Worm (Caenorhabditis elegans) whole organism, early embryonic: Measurements from ENCODE around the gene vha-5.

ENCODE experiments used
- B0310.2 ChIP-seq: sonication (generic microtip); optimal IDR thresholded peaks from 2 replicates; lab custom pipeline; 2016; ENCODE audit warnings: mild to moderate bottlenecking, missing genetic modification characterization, missing compliant biosample characterization
- F13C5.2 ChIP-seq: sonication (generic microtip); optimal IDR thresholded peaks from 2 replicates; lab custom pipeline; 2017; ENCODE audit warnings: mild to moderate bottlenecking, missing genetic modification characterization, inconsistent platforms, missing compliant biosample characterization
- aly-1 ChIP-seq: sonication (generic microtip); optimal IDR thresholded peaks from 2 replicates; lab custom pipeline; 2016; ENCODE audit warnings: missing genetic modification characterization, missing compliant biosample characterization
- ama-1 ChIP-seq: fragments of 150-350 bp; optimal IDR thresholded peaks from 2 replicates; lab custom pipeline; 2014
- ceh-13 ChIP-seq: fragments of 200-800 bp; sonication (Bioruptor generic); optimal IDR thresholded peaks from 2 replicates; lab custom pipeline; 2018; ENCODE audit warnings: mild to moderate bottlenecking, missing genetic modification characterization, missing compliant biosample characterization
- ets-7 ChIP-seq: sonication (generic microtip); optimal IDR thresholded peaks from 2 replicates; lab custom pipeline; 2016; ENCODE audit warnings: missing genotype, missing genetic modification characterization, missing compliant biosample characterization
- flt-1 ChIP-seq: fragments of 200-800 bp; sonication (Bioruptor generic); IDR thresholded peaks from 2 replicates; pipeline ENCODE4 v1.3.6; 2022; ENCODE audit warnings: missing genetic modification characterization, missing compliant biosample characterization
- hmbx-1 ChIP-seq: sonication (generic microtip); optimal IDR thresholded peaks from 2 replicates; lab custom pipeline; 2016; ENCODE audit warnings: mild to moderate bottlenecking, missing genetic modification characterization, missing compliant biosample characterization
- pes-1 ChIP-seq: fragments of 200-800 bp; sonication (Bioruptor generic); IDR thresholded peaks from 2 replicates; pipeline ENCODE4 v1.3.6; 2022; ENCODE audit warnings: missing genetic modification reagents, missing genetic modification characterization, missing compliant biosample characterization
- scrt-1 ChIP-seq: fragments of 200-800 bp; sonication (Bioruptor generic); IDR thresholded peaks from 2 replicates; pipeline ENCODE4 v1.3.6; 2022; ENCODE audit warnings: missing genetic modification characterization, missing compliant biosample characterization
- sea-1 ChIP-seq: fragments of 200-800 bp; sonication (Bioruptor generic); conservative IDR thresholded peaks from 2 replicates; pipeline ENCODE4 v1.3.6; 2022; ENCODE audit warnings: missing genetic modification characterization, missing compliant biosample characterization

DNA sequence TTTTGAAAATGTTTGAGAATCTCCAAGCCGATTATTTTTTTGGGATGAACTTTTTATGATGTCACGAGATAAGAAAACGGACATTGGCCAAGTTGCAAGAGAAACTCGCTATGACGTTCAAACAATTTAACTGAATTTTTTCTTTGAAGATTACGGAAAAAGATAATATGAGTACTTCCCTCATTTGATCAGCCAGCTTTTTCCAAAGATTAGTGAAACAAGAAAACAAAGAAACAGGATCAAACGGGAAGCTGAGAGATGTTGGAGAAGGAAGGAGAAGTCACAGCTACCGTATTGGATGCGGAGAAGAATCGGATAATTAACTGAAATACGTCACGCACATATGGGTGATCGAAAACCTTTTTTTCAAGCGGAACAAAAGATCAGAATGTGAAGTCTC lies 49.6 kb upstream of the vha-5 start:
- TF ChIP-seq ets-7 (tag; lab: Kevin White, UChicago) (no peak), ama-1 (lab: Kevin White, UChicago) (no peak), F13C5.2 (tag; lab: Kevin White, UChicago) (no peak), hmbx-1 (no peak), sea-1 (GFP tag; lab: Robert Waterston, UW) (no peak), pes-1 (GFP tag; lab: Robert Waterston, UW) (no peak), flt-1 (GFP tag; lab: Robert Waterston, UW) (no peak), scrt-1 (GFP tag; lab: Robert Waterston, UW) (no peak), B0310.2 (tag; lab: Kevin White, UChicago) (no peak), ceh-13 (GFP tag; lab: Kevin White, UChicago) (no peak), aly-1 (tag; lab: Kevin White, UChicago) (no peak)
